2 worm cellular contexts compared by ENCODE assay signal in genomic region chrIV:8667155-8667554, ce11.
A peak's percentile ranks its signal among the peaks of the same experiment; 100 is the strongest.
TF ChIP-seq lines count a peak whose summit lies in the region.

No protein-coding gene starts in this region.

TF ChIP-seq in whole organism, L4 larva, 104 proteins besides CTCF, POLR2A, EP300 and RAD21:
- TF ChIP-seq set-16 (GFP tag; IDR thresholded peaks at IDR 0.05; lab: Robert Waterston, UW) (peak; percentile 92; the same call in 1 of the 2 replicates), Y48G9A.11 (GFP tag; IDR thresholded peaks at IDR 0.05; lab: Robert Waterston, UW) (peak; percentile 57)
TF ChIP-seq in whole organism, L4 larva: peak in this region for 2; not testable (repeated sequence) for 102.

TF ChIP-seq in whole organism, young adult, 124 proteins besides CTCF, POLR2A, EP300 and RAD21:
- peak; percentile 63; the same call in 1 of the 2 replicates for TF ChIP-seq egrh-3 (GFP tag; IDR thresholded peaks at IDR 0.05; lab: Robert Waterston, UW)
